Fruit fly (Drosophila melanogaster) S2 (cell line): ENCODE data around the gene Sec5.

Experiments
- CG8478 ChIP-seq: fragments of >200 bp; optimal IDR thresholded peaks from 2 replicates; lab custom pipeline; 2018
- CTCF ChIP-seq, 2 experiments: fragments of >200 bp; optimal IDR thresholded peaks; 2 replicates each; lab custom pipeline; 2018

Sec5 gene

DNA sequence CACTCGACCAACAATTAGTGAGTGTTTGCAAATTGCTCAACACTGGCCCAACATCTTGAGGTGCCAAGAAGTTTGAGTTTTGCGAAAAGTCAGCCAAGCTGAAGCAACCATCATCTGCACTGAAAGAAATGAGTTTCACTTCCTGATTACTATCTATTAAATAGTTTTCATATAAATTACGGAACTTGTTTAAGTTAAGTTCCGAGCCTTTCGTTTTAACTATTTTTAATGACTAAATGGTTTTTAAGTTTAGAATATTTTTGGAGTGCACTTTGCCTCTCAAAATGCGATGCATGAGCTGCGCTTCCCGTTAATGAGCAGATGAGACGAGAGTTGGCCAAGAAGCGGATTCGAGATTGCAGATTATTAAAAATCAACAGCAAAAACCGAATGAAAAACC is 15.4 kb upstream of the Sec5 start:
- TF ChIP-seq CTCF (optimal IDR thresholded peaks at IDR 0.05; lab: Kevin White, UChicago): no peak
- TF ChIP-seq CG8478 (lab: Kevin White, UChicago): no peak

DNA sequence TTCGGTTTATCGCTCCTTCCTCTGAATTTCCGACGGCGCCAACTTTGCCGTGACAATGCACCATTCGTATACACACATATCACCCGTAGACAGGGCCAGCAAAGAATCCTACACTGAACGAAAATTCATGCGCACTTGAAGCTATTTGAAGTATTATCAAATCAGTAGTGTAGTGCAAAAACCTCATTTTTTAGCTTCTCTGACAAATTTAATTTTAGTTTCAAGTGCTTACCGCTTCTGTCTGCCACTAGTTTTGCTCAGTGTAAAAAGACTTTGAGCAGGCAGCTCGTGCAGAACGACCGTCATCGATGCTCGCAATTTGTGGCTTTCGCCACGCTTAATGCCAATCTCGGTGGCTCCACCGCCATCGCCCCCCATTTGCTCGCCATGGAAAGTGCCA is 12.3 kb upstream of the Sec5 start:
- no peak for TF ChIP-seq CG8478 (lab: Kevin White, UChicago)
- TF ChIP-seq CTCF (optimal IDR thresholded peaks at IDR 0.05; lab: Kevin White, UChicago): no peak

DNA sequence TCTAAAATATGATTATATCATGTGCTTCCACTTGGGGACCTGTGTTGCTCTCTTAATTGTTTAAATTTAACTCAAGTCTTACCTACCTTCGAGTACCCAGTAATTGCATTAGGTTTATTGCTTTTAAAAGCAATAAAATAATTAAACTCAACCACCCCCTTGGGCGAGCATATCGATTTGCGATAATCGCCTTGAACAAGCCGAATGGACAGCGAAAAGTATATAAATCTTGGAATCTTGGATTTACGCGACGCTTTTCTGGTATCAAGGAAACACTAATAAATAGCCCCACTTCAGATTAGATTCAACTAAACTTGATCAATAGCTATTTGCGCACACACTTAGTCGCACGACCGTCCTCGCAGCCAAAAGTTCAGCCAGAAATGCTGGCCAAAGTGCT is 11.4 kb upstream of the Sec5 start, which contains the start of gene CG2772:
Gene CG2772 (plus strand): TSS at position 338 of the 400 bp plus-strand sequence.
- TF ChIP-seq CTCF (optimal IDR thresholded peaks at IDR 0.05; lab: Kevin White, UChicago): no peak
- no peak for TF ChIP-seq CG8478 (lab: Kevin White, UChicago)

DNA sequence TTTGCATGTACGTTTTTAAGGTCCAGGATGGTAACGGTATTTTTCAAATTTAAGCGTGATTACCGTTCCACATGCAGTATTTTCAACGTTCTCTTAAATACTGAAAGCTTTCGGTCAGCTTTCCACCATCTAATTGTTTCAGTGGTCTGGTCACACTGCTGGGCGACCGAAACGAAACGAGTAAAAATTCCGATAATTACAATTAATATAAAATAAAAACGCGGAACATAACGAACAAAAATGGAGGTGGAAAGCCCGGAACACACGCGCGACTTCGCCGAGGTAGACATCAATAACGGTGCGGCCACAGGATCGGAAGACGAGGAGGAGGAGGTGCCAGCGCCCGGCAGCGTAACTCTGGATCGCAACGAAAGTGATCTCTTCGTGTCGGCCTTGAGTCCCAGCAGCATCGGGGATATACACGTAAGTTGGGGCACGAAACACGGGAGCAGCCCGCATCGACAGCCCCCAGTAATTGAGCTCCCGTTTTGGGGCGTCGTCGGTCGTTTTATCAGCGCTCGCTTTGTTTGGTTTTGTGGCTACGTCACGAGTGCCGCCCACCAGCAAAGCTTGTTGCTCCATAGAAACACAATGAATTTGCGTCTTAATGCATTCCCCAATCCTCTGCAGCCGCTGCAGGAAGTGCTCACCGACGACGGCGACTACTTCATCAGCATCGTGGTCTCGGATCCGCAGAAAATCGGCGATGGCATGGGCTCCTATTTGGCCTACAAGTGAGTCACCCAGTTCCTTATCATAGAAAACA is 7.4 kb upstream of the Sec5 start, which contains the start of gene Snx1:
Gene Snx1 (plus strand): TSS at position 129 of the 766 bp plus-strand sequence.
- no peak for TF ChIP-seq CTCF (optimal IDR thresholded peaks at IDR 0.05; lab: Kevin White, UChicago)

- TF ChIP-seq CG8478 (lab: Kevin White, UChicago): no peak
Observed at dm6 chr2L:3452286-3452685, 4.8 kb upstream of the Sec5 start, which contains the start of gene CG12795. Gene CG12795 (plus strand): TSS chr2L:3452466.

dm6 chr2L:3461760-3462159 is 4.7 kb downstream of the Sec5 start, which contains the start of gene CG3246:
Gene CG3246 (minus strand): TSS chr2L:3461952.
- TF ChIP-seq CTCF (optimal IDR thresholded peaks at IDR 0.05; lab: Kevin White, UChicago) (no peak), CG8478 (lab: Kevin White, UChicago) (no peak)

DNA sequence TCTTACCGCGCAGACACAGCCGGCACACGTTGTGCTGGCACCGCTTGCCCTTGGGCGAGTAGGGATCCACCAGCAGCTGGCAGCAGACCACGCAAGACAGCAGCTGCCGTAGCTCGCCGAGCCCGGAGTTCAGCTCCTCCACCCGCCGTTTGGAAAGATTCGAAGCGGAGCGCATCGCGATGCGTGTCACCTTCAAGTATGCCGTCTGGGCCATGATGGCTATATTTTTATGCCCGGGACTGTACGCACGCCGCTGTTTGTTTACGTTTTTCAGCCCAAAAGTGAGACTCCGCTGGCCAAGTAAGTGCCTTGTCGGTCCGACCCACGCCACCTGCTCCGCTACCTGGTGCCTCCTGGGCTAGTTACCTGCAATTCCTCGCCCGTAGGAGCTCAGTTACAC is 8.3 kb downstream of the Sec5 start:
- TF ChIP-seq CTCF (optimal IDR thresholded peaks at IDR 0.05; lab: Kevin White, UChicago) (no peak), CG8478 (lab: Kevin White, UChicago) (no peak)

dm6 chr2L:3465918-3466727 is 9.0 kb downstream of the Sec5 start, which contains the start of the genes msl-2 and ND-PDSW:
Gene msl-2 (minus strand): TSS chr2L:3466112.
Gene ND-PDSW (plus strand): TSS chr2L:3466157.
- TF ChIP-seq CTCF (optimal IDR thresholded peaks at IDR 0.05; lab: Kevin White, UChicago) (peak in 1 of 2 experiments; percentile 27), CG8478 (lab: Kevin White, UChicago) (no peak)

dm6 chr2L:3466846-3467245 is 9.7 kb downstream of the Sec5 start:
- TF ChIP-seq CTCF (optimal IDR thresholded peaks at IDR 0.05; lab: Kevin White, UChicago): no peak
- no peak for TF ChIP-seq CG8478 (lab: Kevin White, UChicago)

- TF ChIP-seq CTCF (optimal IDR thresholded peaks at IDR 0.05; lab: Kevin White, UChicago) (peak; percentile 60 to 66), CG8478 (lab: Kevin White, UChicago) (no peak)
Observed at dm6 chr2L:3469869-3470268, 12.8 kb downstream of the Sec5 start, which contains the start of the genes Pif1 and CG31776. Gene Pif1 (minus strand): TSS chr2L:3470004. Gene CG31776 (plus strand): TSS chr2L:3470182.

DNA sequence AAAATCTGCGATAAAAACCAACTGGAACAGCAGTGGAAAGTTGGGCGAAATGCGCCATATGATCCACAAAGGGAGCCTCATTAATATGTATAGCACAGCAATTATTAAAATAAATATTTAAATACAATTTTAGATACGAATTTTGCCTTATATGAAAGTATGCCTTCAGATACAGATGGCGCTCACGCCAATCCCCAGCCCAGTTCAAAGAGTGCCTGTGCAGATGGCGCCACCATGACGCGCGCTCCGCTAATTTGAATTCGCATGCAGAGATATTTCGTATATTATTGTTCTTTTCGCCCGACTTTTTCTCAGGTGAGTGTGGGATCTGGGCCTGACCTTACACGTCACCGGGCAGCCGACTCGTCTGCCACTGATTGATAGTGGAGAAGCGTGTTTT is 15.1 kb downstream of the Sec5 start, which contains the start of gene Pgant4:
Gene Pgant4 (plus strand): TSS at position 362 of the 400 bp plus-strand sequence.
- TF ChIP-seq CG8478 (lab: Kevin White, UChicago) (no peak), CTCF (optimal IDR thresholded peaks at IDR 0.05; lab: Kevin White, UChicago) (peak; percentile 89 to 95)

- TF ChIP-seq CTCF (optimal IDR thresholded peaks at IDR 0.05; lab: Kevin White, UChicago) (no peak), CG8478 (lab: Kevin White, UChicago) (no peak)
Observed at dm6 chr2L:3475168-3475567, 18.1 kb downstream of the Sec5 start.

DNA sequence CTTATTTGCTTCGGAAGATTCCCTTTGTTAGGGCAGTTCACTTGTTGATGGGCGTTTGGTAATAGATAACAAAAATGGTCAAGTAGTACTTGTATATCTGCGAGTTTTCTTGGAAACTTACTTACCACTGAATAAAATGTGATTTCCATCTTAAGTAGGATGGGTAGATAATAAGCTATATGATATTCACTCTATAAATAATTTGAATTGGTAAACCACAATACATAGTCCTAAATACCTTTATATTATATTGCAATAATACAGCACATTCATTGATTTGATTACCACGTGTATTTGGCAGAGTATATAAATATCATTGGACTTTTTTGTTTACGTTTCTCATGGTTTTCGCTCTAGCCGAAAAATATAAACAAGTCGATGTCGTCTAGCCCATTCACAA is 18.8 kb downstream of the Sec5 start:
- TF ChIP-seq CTCF (optimal IDR thresholded peaks at IDR 0.05; lab: Kevin White, UChicago) (no peak), CG8478 (lab: Kevin White, UChicago) (no peak)

dm6 chr2L:3476399-3477056 is 19.4 kb downstream of the Sec5 start:
- TF ChIP-seq CG8478 (lab: Kevin White, UChicago): no peak
- TF ChIP-seq CTCF (optimal IDR thresholded peaks at IDR 0.05; lab: Kevin White, UChicago): no peak
